Fruit fly (Drosophila melanogaster) ovary, adult (tissue): ENCODE results near the gene tHMG1.

Experiments
- CG17801 ChIP-seq: fragments of 200-800 bp; optimal IDR thresholded peaks from 2 replicates; lab custom pipeline; 2019; ENCODE audit warnings: missing biosample characterization, mild to moderate bottlenecking, missing genetic modification characterization, moderate library complexity; ENCODE audit not compliant: partially characterized antibody

tHMG1 gene

DNA sequence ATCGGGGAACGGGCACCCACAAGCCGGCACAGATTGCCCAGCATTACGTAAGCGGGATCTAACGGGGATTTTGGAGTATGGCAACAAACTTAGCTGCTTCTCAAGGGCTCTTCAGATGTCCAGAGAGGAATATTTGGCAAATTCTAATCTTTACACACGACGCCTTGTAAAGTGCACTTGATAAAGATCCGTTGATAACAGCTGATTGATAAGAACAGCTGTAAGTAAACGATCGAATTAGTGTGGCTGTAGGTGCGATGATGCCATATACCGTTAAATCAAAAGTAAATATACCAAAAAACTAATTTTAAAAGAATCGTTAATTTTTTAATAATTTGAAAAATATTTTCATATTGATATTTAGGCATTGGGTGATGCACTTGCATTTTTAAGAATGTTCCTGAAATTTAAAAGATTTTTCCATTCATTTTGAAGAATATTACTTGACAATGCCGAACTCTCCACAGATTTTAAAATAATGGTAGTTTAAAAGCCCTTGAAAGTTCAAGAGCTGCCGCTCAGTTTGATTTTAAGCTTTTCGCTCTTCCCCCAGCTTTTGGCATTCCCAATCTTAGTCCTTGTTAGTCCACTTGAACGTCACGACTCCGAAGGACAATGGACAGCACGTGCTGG, 23.6 kb upstream of the tHMG1 start, which contains the start of the genes CG5377 and Nrx-1:
CG5377 (minus strand) TSS at position 219 of the 633 bp plus-strand sequence.
Nrx-1 (plus strand) TSS at position 574 of the 633 bp plus-strand sequence.
- TF ChIP-seq CG17801 (GFP tag; lab: Kevin White, UChicago) = peak; percentile 32

dm6 chr3R:22468829-22469487, 22.7 kb upstream of the tHMG1 start:
- TF ChIP-seq CG17801 (GFP tag; lab: Kevin White, UChicago) = no peak

dm6 chr3R:22470064-22470463, 21.6 kb upstream of the tHMG1 start:
- TF ChIP-seq CG17801 (GFP tag; lab: Kevin White, UChicago) = no peak

dm6 chr3R:22483537-22483936, 8.1 kb upstream of the tHMG1 start:
- TF ChIP-seq CG17801 (GFP tag; lab: Kevin White, UChicago) = no peak

- TF ChIP-seq CG17801 (GFP tag; lab: Kevin White, UChicago) = peak; percentile 17
Observed at dm6 chr3R:22487037-22487492, 4.6 kb upstream of the tHMG1 start, which contains the start of gene Pfdn5. Gene Pfdn5, plus strand, starts transcription at chr3R:22487039.

DNA sequence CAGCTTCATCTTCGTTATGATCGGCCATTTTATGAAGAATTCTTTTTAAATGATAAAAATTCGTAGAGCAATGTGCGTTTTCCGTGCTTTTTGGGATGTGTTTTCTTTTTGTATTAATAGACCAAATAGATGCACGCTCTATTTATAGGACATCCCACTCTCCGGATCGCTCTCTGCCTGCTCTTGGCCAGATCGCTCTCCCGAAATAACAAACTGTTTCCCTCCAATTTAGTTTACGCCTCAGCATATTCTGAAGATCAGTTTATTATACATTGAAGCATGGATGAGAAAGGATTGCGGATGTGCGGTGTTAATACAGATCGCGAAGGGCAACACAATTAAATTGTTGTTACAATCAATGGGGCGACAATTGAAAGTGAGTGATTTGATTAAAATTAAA, 2.8 kb upstream of the tHMG1 start, which contains the start of gene CG5376:
CG5376 (minus strand) TSS at position 101 of the 400 bp plus-strand sequence.
- no peak for TF ChIP-seq CG17801 (GFP tag; lab: Kevin White, UChicago)

dm6 chr3R:22492767-22493166, 1.1 kb downstream of the tHMG1 start, which contains the start of gene tHMG2:
Gene tHMG2, plus strand, starts transcription at chr3R:22492953.
- no peak for TF ChIP-seq CG17801 (GFP tag; lab: Kevin White, UChicago)

- TF ChIP-seq CG17801 (GFP tag; lab: Kevin White, UChicago) = no peak
Observed at dm6 chr3R:22494523-22495309, 3.1 kb downstream of the tHMG1 start.

DNA sequence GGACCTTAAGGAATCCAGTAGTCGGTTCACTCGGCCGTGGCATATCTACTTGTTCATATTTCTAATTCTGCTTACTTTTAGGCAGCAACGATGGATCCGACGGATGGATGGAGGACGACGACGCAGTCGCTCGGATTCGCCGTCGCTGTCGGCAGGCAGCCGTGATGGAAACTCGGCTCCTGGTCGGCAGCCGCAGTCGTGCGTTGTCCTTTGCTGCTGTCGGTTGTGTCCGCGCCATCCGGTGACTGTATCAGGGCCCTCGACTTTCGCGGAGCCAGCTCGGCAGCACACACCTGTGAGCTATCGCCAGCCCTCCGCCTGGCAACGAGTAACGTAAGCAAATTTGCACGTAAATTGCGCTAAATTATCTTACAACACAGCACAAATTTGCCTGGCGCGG, 5.4 kb downstream of the tHMG1 start, which contains the start of gene Octbeta1R:
Octbeta1R (plus strand) TSS at position 191 of the 400 bp plus-strand sequence.
- TF ChIP-seq CG17801 (GFP tag; lab: Kevin White, UChicago) = no peak

- TF ChIP-seq CG17801 (GFP tag; lab: Kevin White, UChicago) = no peak
Observed at dm6 chr3R:22503630-22504029, 12.0 kb downstream of the tHMG1 start.

dm6 chr3R:22515384-22515783, 23.8 kb downstream of the tHMG1 start:
- TF ChIP-seq CG17801 (GFP tag; lab: Kevin White, UChicago) = no peak

DNA sequence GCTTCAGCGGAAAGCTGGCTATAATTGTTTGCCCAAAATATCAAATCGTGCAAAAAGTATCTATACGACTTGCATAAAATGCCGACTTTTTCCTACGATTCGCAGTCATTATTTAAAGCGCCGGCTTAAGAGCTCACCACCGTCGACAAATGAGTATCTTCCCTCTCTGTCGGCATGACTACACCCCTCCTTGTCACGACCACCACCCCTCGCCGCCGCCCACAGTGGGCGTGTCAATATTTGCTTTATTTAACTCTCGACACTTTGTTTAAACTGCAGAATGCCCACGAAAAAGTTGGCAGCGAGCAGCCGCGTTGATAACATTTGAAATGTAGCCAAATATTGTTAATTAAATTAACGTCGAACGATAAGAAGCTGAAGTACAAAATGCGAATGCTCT, 26.7 kb downstream of the tHMG1 start:
- TF ChIP-seq CG17801 (GFP tag; lab: Kevin White, UChicago) = no peak

dm6 chr3R:22518760-22519159, 27.1 kb downstream of the tHMG1 start:
- TF ChIP-seq CG17801 (GFP tag; lab: Kevin White, UChicago) = no peak

dm6 chr3R:22520481-22520880, 28.9 kb downstream of the tHMG1 start:
- TF ChIP-seq CG17801 (GFP tag; lab: Kevin White, UChicago) = no peak

DNA sequence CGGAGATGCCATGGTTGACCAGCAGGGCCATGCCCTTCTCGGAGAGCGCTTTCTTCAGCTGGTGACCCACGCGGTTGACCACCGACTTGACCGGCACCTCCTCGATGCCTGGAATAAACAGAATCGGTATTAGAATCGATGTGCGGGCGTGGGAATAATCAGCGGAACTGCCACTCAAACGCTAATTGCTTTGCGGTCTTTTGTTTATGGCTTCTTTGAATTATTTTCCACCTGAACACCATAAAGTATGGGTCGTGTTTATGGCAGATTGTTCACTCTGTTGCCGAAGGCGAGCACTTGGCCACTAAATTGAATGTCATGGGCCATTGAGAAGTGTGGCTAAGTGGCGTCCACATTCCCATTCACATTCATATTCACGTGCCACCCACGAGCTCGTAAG, 30.4 kb downstream of the tHMG1 start:
- no peak for TF ChIP-seq CG17801 (GFP tag; lab: Kevin White, UChicago)
